Fruit fly (Drosophila melanogaster): ENCODE data around the gene CG42240.

DNA sequence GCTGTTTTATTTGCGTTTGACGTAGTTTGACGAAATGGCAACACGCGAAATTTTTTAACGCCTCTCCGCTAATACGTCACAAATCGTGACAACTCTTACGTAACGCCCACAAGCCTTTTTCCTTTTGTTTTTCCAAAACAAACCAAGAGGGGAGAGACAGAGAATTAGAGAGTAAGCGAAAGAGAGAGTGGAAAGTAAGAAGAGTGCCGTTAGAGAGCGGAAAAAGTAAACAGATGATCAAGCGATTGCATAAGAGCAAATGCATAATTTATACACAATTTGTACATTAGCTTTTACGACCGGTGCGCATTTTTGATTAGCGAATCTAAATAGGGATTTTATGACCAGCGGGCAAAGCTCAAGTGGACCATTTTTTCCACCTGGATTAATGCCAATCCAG, 23.5 kb downstream of the CG42240 start:
- TF ChIP-seq CG15710 (tag; optimal IDR thresholded peaks at IDR 0.05) (no peak), CG12605 (GFP tag; IDR thresholded peaks at IDR 0.05) (no peak), EcR (GFP tag; optimal IDR thresholded peaks at IDR 0.05) (no peak), Ets98B (GFP tag; IDR thresholded peaks at IDR 0.05) (no peak), CG8301 (tag; optimal IDR thresholded peaks at IDR 0.05) (no peak), Pif1B (GFP tag; optimal IDR thresholded peaks at IDR 0.05) (no peak), CG10348 (GFP tag; IDR thresholded peaks at IDR 0.05) (no peak), CG34367 (tag; optimal IDR thresholded peaks at IDR 0.05) (no peak), CG9948 (tag; optimal IDR thresholded peaks at IDR 0.05) (no peak), CG17806 (tag; optimal IDR thresholded peaks at IDR 0.05) (no peak), D1 (tag; optimal IDR thresholded peaks at IDR 0.05) (no peak), fd96Ca (GFP tag; IDR thresholded peaks at IDR 0.05) (no peak), CG32121 (GFP tag; IDR thresholded peaks at IDR 0.05) (no peak)

All from whole organism, pupa.